Worm (Caenorhabditis elegans): Measurements from ENCODE around the gene ZK328.6.

ce11 chrIII:5992913-5993312 lies 37.5 kb downstream of the ZK328.6 start, which contains the start of gene T04C9.1:
- TF ChIP-seq nhr-28 (tag; optimal IDR thresholded peaks at IDR 0.05) (no peak), fos-1 (tag; optimal IDR thresholded peaks at IDR 0.05) (no peak), unc-86 (tag; optimal IDR thresholded peaks at IDR 0.05) (no peak), skn-1 (tag; optimal IDR thresholded peaks at IDR 0.05) (no peak), lin-39 (tag; optimal IDR thresholded peaks at IDR 0.05) (no peak), nhr-77 (tag; optimal IDR thresholded peaks at IDR 0.05) (no peak), unc-130 (tag; optimal IDR thresholded peaks at IDR 0.05) (no peak), aha-1 (tag; optimal IDR thresholded peaks at IDR 0.05) (no peak), pqm-1 (tag; optimal IDR thresholded peaks at IDR 0.05) (no peak)

Measured in whole organism, L1 larva.